Worm (Caenorhabditis elegans) whole organism, late embryonic: ENCODE results near the gene srx-33.

Experiments used
- ama-1 ChIP-seq: fragments of 150-350 bp; optimal IDR thresholded peaks from 2 replicates; lab custom pipeline; 2014
- dmd-4 ChIP-seq: sonication (generic microtip); optimal IDR thresholded peaks from 2 replicates; lab custom pipeline; 2016; ENCODE audit warnings: borderline replicate concordance, missing genetic modification characterization, missing compliant biosample characterization
- elt-2 ChIP-seq: sonication (generic microtip); optimal IDR thresholded peaks from 2 replicates; lab custom pipeline; 2016; ENCODE audit warnings: missing genetic modification reagents, missing genetic modification characterization, missing compliant biosample characterization
- elt-4 ChIP-seq: sonication (generic microtip); optimal IDR thresholded peaks from 2 replicates; lab custom pipeline; 2016; ENCODE audit warnings: missing genetic modification characterization, missing compliant biosample characterization
- ets-4 ChIP-seq: sonication (generic microtip); optimal IDR thresholded peaks from 2 replicates; lab custom pipeline; 2016; ENCODE audit warnings: missing genetic modification characterization, missing compliant biosample characterization
- rnt-1 ChIP-seq: sonication (generic microtip); optimal IDR thresholded peaks from 2 replicates; lab custom pipeline; 2016; ENCODE audit warnings: missing genetic modification characterization, missing compliant biosample characterization

DNA sequence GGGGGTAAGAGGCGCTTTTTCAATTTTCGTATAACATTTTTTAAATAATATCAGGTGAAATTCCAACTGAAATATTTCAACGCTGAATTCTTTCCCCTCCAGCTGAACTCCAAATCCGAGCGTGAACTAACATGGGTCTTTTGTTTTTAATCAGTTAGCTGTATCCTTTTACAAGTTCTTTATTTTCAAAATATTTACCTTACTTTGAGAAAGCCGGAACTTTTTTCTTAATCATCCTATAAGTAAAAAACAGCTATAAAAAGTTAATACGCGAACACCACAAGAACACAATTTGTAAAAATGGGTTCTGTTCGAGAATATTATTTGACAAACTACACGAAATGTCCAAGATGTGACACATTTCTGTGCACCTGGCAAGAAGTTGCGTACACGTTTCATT is 45.5 kb upstream of the srx-33 start, which contains the start of gene srh-83:
- TF ChIP-seq dmd-4 (tag; lab: Kevin White, UChicago) (no peak), rnt-1 (no peak), elt-4 (tag; lab: Kevin White, UChicago) (no peak), elt-2 (no peak), ama-1 (lab: Kevin White, UChicago) (no peak), ets-4 (tag; lab: Kevin White, UChicago) (no peak)
